Worm (Caenorhabditis elegans): ENCODE results near the gene cest-9.2.

DNA sequence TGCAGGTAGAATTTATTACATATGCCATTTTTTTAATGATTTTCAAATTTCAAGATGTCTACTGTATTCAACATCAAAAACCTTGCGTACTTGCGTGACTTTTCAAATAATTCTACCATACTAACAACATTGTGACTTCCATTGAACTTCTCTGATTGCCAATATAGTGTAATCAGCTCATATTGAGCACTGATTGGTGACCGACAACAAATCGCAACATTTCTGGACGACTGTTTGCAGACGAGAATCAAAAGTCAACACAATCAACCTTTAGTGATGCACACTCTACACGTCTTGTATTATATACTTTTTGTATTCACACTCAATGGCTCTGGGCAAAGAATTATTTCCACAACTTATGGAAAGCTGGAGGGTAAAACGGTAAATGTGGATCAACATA is 19.5 kb downstream of the cest-9.2 start, which contains the start of gene cest-3:
- TF ChIP-seq med-1 (GFP tag; optimal IDR thresholded peaks at IDR 0.05; ENCODE audit: insufficient read depth) (no peak), ref-1 (GFP tag; conservative IDR thresholded peaks at IDR 0.05) (no peak), klf-2 (GFP tag; conservative IDR thresholded peaks at IDR 0.05) (no peak), ztf-23 (GFP tag; IDR thresholded peaks at IDR 0.05) (no peak), flt-1 (GFP tag; IDR thresholded peaks at IDR 0.05) (no peak), tab-1 (GFP tag; IDR thresholded peaks at IDR 0.05) (no peak), ztf-29 (GFP tag; IDR thresholded peaks at IDR 0.05) (no peak)

Data from whole organism, midembryonic.